Fruit fly (Drosophila melanogaster) whole organism, embryonic: ENCODE data around the gene Sqor.
A peak's percentile ranks its signal among the peaks of the same experiment; 100 is the strongest.

Source experiments
- Abd-B ChIP-seq: fragments of 200-800 bp; sonication (Bioruptor generic); optimal IDR thresholded peaks from 2 replicates; lab custom pipeline; 2018; ENCODE audit warnings: missing biosample characterization, mild to moderate bottlenecking, missing genetic modification characterization, moderate library complexity
- Adf1 ChIP-seq: fragments of 200-800 bp; sonication (Bioruptor generic); IDR thresholded peaks from 2 replicates; pipeline ENCODE4 v1.3.6; 2022; ENCODE audit warnings: missing biosample characterization, missing genetic modification characterization
- B-H1 ChIP-seq: fragments of 200-800 bp; sonication (Bioruptor generic); IDR thresholded peaks from 3 replicates; pipeline ENCODE4 v1.3.6; 2022; ENCODE audit warnings: missing biosample characterization, missing genetic modification characterization
- Bteb2 ChIP-seq: fragments of 200-800 bp; sonication (Bioruptor generic); optimal IDR thresholded peaks from 2 replicates; lab custom pipeline; 2016; ENCODE audit warnings: missing biosample characterization, missing genetic modification characterization
- CG10274 ChIP-seq: fragments of 200-800 bp; sonication (Bioruptor generic); optimal IDR thresholded peaks from 3 replicates; lab custom pipeline; 2017; ENCODE audit warnings: missing biosample characterization, mild to moderate bottlenecking, missing genetic modification characterization
- CG10543 ChIP-seq: fragments of 200-800 bp; sonication (Bioruptor generic); optimal IDR thresholded peaks from 3 replicates; lab custom pipeline; 2017; ENCODE audit warnings: missing biosample characterization, mild to moderate bottlenecking, missing genetic modification characterization, moderate library complexity
- CG12236 ChIP-seq: fragments of 200-800 bp; sonication (Bioruptor generic); optimal IDR thresholded peaks from 2 replicates; lab custom pipeline; 2016; ENCODE audit warnings: missing biosample characterization, missing genetic modification characterization
- CG13424 ChIP-seq: fragments of 200-800 bp; sonication (Bioruptor generic); optimal IDR thresholded peaks from 2 replicates; lab custom pipeline; 2019; ENCODE audit warnings: missing biosample characterization, mild to moderate bottlenecking, missing genetic modification characterization, moderate library complexity
- CG13894 ChIP-seq: fragments of 200-800 bp; sonication (Bioruptor generic); optimal IDR thresholded peaks from 3 replicates; lab custom pipeline; 2018; ENCODE audit warnings: missing biosample characterization, mild to moderate bottlenecking, missing genetic modification characterization, moderate library complexity
- CG14441 ChIP-seq: fragments of 200-800 bp; sonication (Bioruptor generic); IDR thresholded peaks from 2 replicates; pipeline ENCODE4 v1.3.6; 2022; ENCODE audit warnings: missing biosample characterization, missing genetic modification characterization
- CG18599 ChIP-seq: fragments of 200-800 bp; sonication (Bioruptor generic); optimal IDR thresholded peaks from 3 replicates; lab custom pipeline; 2017; ENCODE audit warnings: missing biosample characterization, missing genetic modification characterization, mild to moderate bottlenecking, moderate library complexity, missing genetic modification reagents
- CG2202 ChIP-seq: fragments of 200-800 bp; sonication (Bioruptor generic); optimal IDR thresholded peaks from 2 replicates; lab custom pipeline; 2018; ENCODE audit warnings: missing biosample characterization, mild to moderate bottlenecking, missing genetic modification characterization
- CG3065 ChIP-seq: fragments of 200-800 bp; sonication (Bioruptor generic); optimal IDR thresholded peaks from 2 replicates; lab custom pipeline; 2016; ENCODE audit warnings: missing biosample characterization, missing genetic modification characterization
- CG3163 ChIP-seq: fragments of 200-800 bp; sonication (Bioruptor generic); optimal IDR thresholded peaks from 3 replicates; lab custom pipeline; 2016; ENCODE audit warnings: missing biosample characterization, missing genetic modification characterization
- CG3407 ChIP-seq: fragments of 200-800 bp; sonication (Bioruptor generic); optimal IDR thresholded peaks from 2 replicates; lab custom pipeline; 2018; ENCODE audit warnings: missing biosample characterization, mild to moderate bottlenecking, missing genetic modification characterization
- CG34422 ChIP-seq: fragments of 200-800 bp; sonication (Bioruptor generic); IDR thresholded peaks from 3 replicates; pipeline ENCODE4 v1.3.6; 2022; ENCODE audit warnings: missing biosample characterization, missing genetic modification characterization
- CG3838 ChIP-seq: fragments of 200-800 bp; sonication (Bioruptor generic); optimal IDR thresholded peaks from 3 replicates; lab custom pipeline; 2016; ENCODE audit warnings: missing biosample characterization, missing genetic modification characterization
- CG42726 ChIP-seq: fragments of 200-800 bp; sonication (Bioruptor generic); IDR thresholded peaks from 2 replicates; pipeline ENCODE4 v1.3.6; 2022; ENCODE audit warnings: missing biosample characterization, missing genetic modification characterization; ENCODE audit not compliant: partially characterized antibody
- CG4360 ChIP-seq: fragments of 200-800 bp; sonication (Bioruptor generic); IDR thresholded peaks from 2 replicates; pipeline ENCODE4 v1.3.6; 2022; ENCODE audit warnings: missing biosample characterization, missing genetic modification characterization
- CG43689 ChIP-seq: fragments of 200-800 bp; sonication (Bioruptor generic); IDR thresholded peaks from 2 replicates; pipeline ENCODE4 v1.3.6; 2022; ENCODE audit warnings: missing biosample characterization, missing genetic modification characterization
- CG4617 ChIP-seq: fragments of 200-800 bp; sonication (Bioruptor generic); optimal IDR thresholded peaks from 3 replicates; lab custom pipeline; 2016; ENCODE audit warnings: missing biosample characterization, missing genetic modification characterization, borderline replicate concordance
- CG6765 ChIP-seq: fragments of 200-800 bp; sonication (Bioruptor generic); optimal IDR thresholded peaks from 3 replicates; lab custom pipeline; 2017; ENCODE audit warnings: missing biosample characterization, mild to moderate bottlenecking, missing genetic modification characterization
- CG6854 ChIP-seq: fragments of 200-800 bp; sonication (Bioruptor generic); optimal IDR thresholded peaks from 3 replicates; lab custom pipeline; 2017; ENCODE audit warnings: missing biosample characterization, mild to moderate bottlenecking, missing genetic modification characterization
- CG9797 ChIP-seq: fragments of 200-800 bp; sonication (Bioruptor generic); optimal IDR thresholded peaks from 3 replicates; lab custom pipeline; 2018; ENCODE audit warnings: missing biosample characterization, mild to moderate bottlenecking, missing genetic modification characterization
- CG9817 ChIP-seq: fragments of 200-800 bp; sonication (Bioruptor generic); optimal IDR thresholded peaks from 2 replicates; lab custom pipeline; 2018; ENCODE audit warnings: missing biosample characterization, mild to moderate bottlenecking, missing genetic modification characterization, moderate library complexity
- CG9932 ChIP-seq: fragments of 200-800 bp; sonication (Bioruptor generic); IDR thresholded peaks from 2 replicates; pipeline ENCODE4 v1.3.6; 2022; ENCODE audit warnings: missing biosample characterization, missing genetic modification characterization
- Chrac-16 ChIP-seq: fragments of 200-800 bp; sonication (Bioruptor generic); optimal IDR thresholded peaks from 3 replicates; lab custom pipeline; 2016; ENCODE audit warnings: missing biosample characterization, missing genetic modification characterization
- D19A ChIP-seq: fragments of 200-800 bp; optimal IDR thresholded peaks from 3 replicates; lab custom pipeline; 2019; ENCODE audit warnings: missing biosample characterization, mild to moderate bottlenecking, missing genetic modification characterization, moderate library complexity
- Deaf1 ChIP-seq: fragments of 200-800 bp; optimal IDR thresholded peaks from 3 replicates; lab custom pipeline; 2019; ENCODE audit warnings: missing biosample characterization, mild to moderate bottlenecking, missing genetic modification characterization, moderate library complexity
- HHEX ChIP-seq: fragments of 200-800 bp; sonication (Bioruptor generic); optimal IDR thresholded peaks from 3 replicates; lab custom pipeline; 2017; ENCODE audit warnings: missing biosample characterization, mild to moderate bottlenecking, missing genetic modification characterization, missing genetic modification reagents
- HLH4C ChIP-seq: fragments of 200-800 bp; sonication (Bioruptor generic); IDR thresholded peaks from 3 replicates; pipeline ENCODE4 v1.3.6; 2022; ENCODE audit warnings: missing biosample characterization, missing genetic modification characterization; ENCODE audit not compliant: partially characterized antibody
- Hand ChIP-seq: fragments of 200-800 bp; sonication (Bioruptor generic); optimal IDR thresholded peaks from 2 replicates; lab custom pipeline; 2017; ENCODE audit warnings: mild to moderate bottlenecking, missing biosample characterization, missing genetic modification reagents, missing genetic modification characterization
- MBD-R2 ChIP-seq: fragments of 200-800 bp; sonication (Bioruptor generic); IDR thresholded peaks from 2 replicates; pipeline ENCODE4 v1.3.6; 2022; ENCODE audit warnings: missing biosample characterization, missing genetic modification characterization
- MESR4 ChIP-seq: fragments of 200-800 bp; sonication (Bioruptor generic); optimal IDR thresholded peaks from 2 replicates; lab custom pipeline; 2018; ENCODE audit warnings: missing biosample characterization, mild to moderate bottlenecking, missing genetic modification characterization, moderate library complexity
- NFAT ChIP-seq: fragments of 200-800 bp; sonication (Bioruptor generic); IDR thresholded peaks from 2 replicates; pipeline ENCODE4 v1.3.6; 2022; ENCODE audit warnings: missing biosample characterization, missing genetic modification characterization
- ac ChIP-seq: fragments of 200-800 bp; sonication (Bioruptor generic); optimal IDR thresholded peaks from 3 replicates; lab custom pipeline; 2017; ENCODE audit warnings: missing biosample characterization, mild to moderate bottlenecking, missing genetic modification characterization
- az2 ChIP-seq: fragments of 200-800 bp; sonication (Bioruptor generic); optimal IDR thresholded peaks from 3 replicates; lab custom pipeline; 2016; ENCODE audit warnings: missing biosample characterization, missing genetic modification characterization
- btn ChIP-seq: fragments of 200-800 bp; sonication (Bioruptor generic); optimal IDR thresholded peaks from 2 replicates; lab custom pipeline; 2016; ENCODE audit warnings: missing biosample characterization, missing genetic modification characterization
- cad ChIP-seq: fragments of >200 bp; optimal IDR thresholded peaks from 2 replicates; lab custom pipeline; 2017; ENCODE audit warnings: missing biosample characterization, missing genetic modification characterization
- chinmo ChIP-seq: fragments of 200-800 bp; sonication (Bioruptor generic); IDR thresholded peaks from 4 replicates; pipeline ENCODE4 v1.3.6; 2022; ENCODE audit warnings: missing biosample characterization, missing genetic modification characterization; ENCODE audit not compliant: partially characterized antibody
- en ChIP-seq: fragments of 200-800 bp; sonication (Bioruptor generic); optimal IDR thresholded peaks from 2 replicates; lab custom pipeline; 2016; ENCODE audit warnings: missing biosample characterization, missing genetic modification characterization
- hb ChIP-seq: fragments of 200-800 bp; sonication (Bioruptor generic); IDR thresholded peaks from 3 replicates; pipeline ENCODE4 v1.3.6; 2022; ENCODE audit warnings: missing biosample characterization, missing genetic modification characterization; ENCODE audit not compliant: partially characterized antibody
- lmd ChIP-seq: fragments of 200-800 bp; sonication (Bioruptor generic); IDR thresholded peaks from 2 replicates; pipeline ENCODE4 v1.3.6; 2022; ENCODE audit warnings: missing biosample characterization, missing genetic modification characterization
- odd ChIP-seq: fragments of 200-800 bp; sonication (Bioruptor generic); optimal IDR thresholded peaks from 2 replicates; lab custom pipeline; 2017; ENCODE audit warnings: missing biosample characterization, mild to moderate bottlenecking, missing genetic modification characterization
- pho ChIP-seq: fragments of 200-800 bp; sonication (Bioruptor generic); optimal IDR thresholded peaks from 2 replicates; lab custom pipeline; 2016; ENCODE audit warnings: missing biosample characterization, missing genetic modification characterization
- pum ChIP-seq: fragments of 200-800 bp; sonication (Bioruptor generic); optimal IDR thresholded peaks from 2 replicates; lab custom pipeline; 2016; ENCODE audit warnings: missing biosample characterization, missing genetic modification characterization
- pzg ChIP-seq: fragments of 200-800 bp; sonication (Bioruptor generic); optimal IDR thresholded peaks from 3 replicates; lab custom pipeline; 2018; ENCODE audit warnings: missing biosample characterization, mild to moderate bottlenecking, missing genetic modification characterization, moderate library complexity
- ranshi ChIP-seq: fragments of 200-800 bp; sonication (Bioruptor generic); IDR thresholded peaks from 2 replicates; pipeline ENCODE4 v1.3.6; 2022; ENCODE audit warnings: missing biosample characterization, missing genetic modification characterization
- schlank ChIP-seq: fragments of 200-800 bp; sonication (Bioruptor generic); optimal IDR thresholded peaks from 2 replicates; lab custom pipeline; 2018; ENCODE audit warnings: missing biosample characterization, mild to moderate bottlenecking, missing genetic modification characterization
- sens ChIP-seq: fragments of 200-800 bp; sonication (Bioruptor generic); peaks from one replicate; lab custom pipeline; 2016; ENCODE audit warnings: missing biosample characterization, missing genetic modification characterization
- sr ChIP-seq: fragments of 200-800 bp; sonication (Bioruptor generic); IDR thresholded peaks from 3 replicates; pipeline ENCODE4 v1.3.6; 2022; ENCODE audit warnings: missing biosample characterization, missing genetic modification characterization
- sug ChIP-seq: fragments of 200-800 bp; optimal IDR thresholded peaks from 2 replicates; lab custom pipeline; 2019; ENCODE audit warnings: missing biosample characterization, mild to moderate bottlenecking, missing genetic modification characterization, moderate library complexity

Sqor gene

dm6 chr3L:4277796-4278195, 37.8 kb downstream of the Sqor start, which contains the start of gene Ctl1 (continued):
- TF ChIP-seq CG43689 (no peak), Bteb2 (GFP tag; lab: Kevin White, UChicago) (no peak), pzg (GFP tag; lab: Kevin White, UChicago) (peak; percentile 62), Adf1 (GFP tag; lab: Robert Waterston, UW) (no peak), HHEX (GFP tag; lab: Kevin White, UChicago) (no peak), CG9932 (GFP tag; lab: Robert Waterston, UW) (no peak), az2 (GFP tag; lab: Kevin White, UChicago) (no peak), pho (GFP tag; lab: Kevin White, UChicago) (no peak), CG6854 (GFP tag; lab: Kevin White, UChicago) (no peak), Deaf1 (tag; lab: Kevin White, UChicago) (no peak), CG10274 (GFP tag; lab: Kevin White, UChicago) (no peak), Chrac-16 (GFP tag; lab: Kevin White, UChicago) (no peak), CG10543 (GFP tag; lab: Kevin White, UChicago) (no peak), ac (no peak), CG4617 (GFP tag; lab: Kevin White, UChicago) (peak; percentile 43), en (no peak), MESR4 (peak; percentile 34), HLH4C (GFP tag; lab: Robert Waterston, UW) (no peak), CG3838 (no peak), CG14441 (GFP tag; lab: Robert Waterston, UW) (no peak), ranshi (no peak), sr (GFP tag; lab: Robert Waterston, UW) (no peak), CG9817 (tag; lab: Kevin White, UChicago) (no peak), B-H1 (GFP tag; lab: Robert Waterston, UW) (no peak), CG13894 (tag; lab: Kevin White, UChicago) (no peak), CG12236 (GFP tag; lab: Kevin White, UChicago) (no peak), CG3407 (GFP tag; lab: Kevin White, UChicago) (no peak), CG9797 (GFP tag; lab: Kevin White, UChicago) (peak; percentile 84), lmd (GFP tag; lab: Robert Waterston, UW) (no peak), Abd-B (GFP tag; lab: Kevin White, UChicago) (no peak), Hand (GFP tag; lab: Kevin White, UChicago) (no peak), sens (GFP tag; lab: Kevin White, UChicago) (peak; percentile 84), chinmo (GFP tag; lab: Robert Waterston, UW) (no peak), hb (no peak), pum (no peak), MBD-R2 (peak; percentile 43; the same call in 1 of the 2 replicates), sug (no peak), CG6765 (GFP tag; lab: Kevin White, UChicago) (no peak), schlank (no peak), D19A (tag; lab: Kevin White, UChicago) (no peak), cad (GFP tag; lab: Kevin White, UChicago) (no peak), CG3163 (GFP tag; lab: Kevin White, UChicago) (no peak), odd (GFP tag; lab: Kevin White, UChicago) (no peak), CG4360 (GFP tag; lab: Robert Waterston, UW) (peak; percentile 90), CG34422 (GFP tag; lab: Robert Waterston, UW) (peak; percentile 26; the same call in 1 of the 3 replicates), CG18599 (GFP tag; lab: Kevin White, UChicago) (no peak), CG2202 (no peak), NFAT (no peak), CG3065 (GFP tag; lab: Kevin White, UChicago) (no peak), CG42726 (GFP tag; lab: Robert Waterston, UW) (no peak), CG13424 (tag; lab: Kevin White, UChicago) (no peak), btn (GFP tag; lab: Kevin White, UChicago) (no peak)
